Worm (Caenorhabditis elegans): ENCODE results near the gene F22B8.7.

DNA sequence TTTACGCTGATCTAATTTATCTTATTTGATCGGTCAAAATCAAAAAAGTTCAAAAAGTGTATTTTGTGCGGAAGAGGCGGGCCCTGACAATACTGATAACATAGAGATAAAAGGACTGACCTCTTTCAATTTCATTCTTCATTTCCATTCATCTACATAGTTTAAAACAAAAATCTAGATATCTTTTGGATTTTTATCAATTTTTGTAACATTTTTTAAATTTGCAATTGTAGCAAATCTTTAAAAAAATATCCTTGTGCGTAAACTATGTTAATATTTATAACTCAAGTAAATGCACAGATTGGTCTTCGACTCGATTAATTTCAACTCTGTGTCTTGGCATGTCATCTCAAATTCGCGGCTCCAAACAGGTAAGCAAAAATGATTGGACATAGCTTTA, 9.2 kb downstream of the F22B8.7 start, which contains the start of gene argk-1:
- TF ChIP-seq dao-5 (tag; optimal IDR thresholded peaks at IDR 0.05) (no peak), him-1 (tag; optimal IDR thresholded peaks at IDR 0.05) (no peak)
